Worm (Caenorhabditis elegans): Measurements from ENCODE around the gene znf-598.

ce11 chrII:7037659-7038342 is 12.2 kb downstream of the znf-598 start, which contains the start of gene cin-4:
- TF ChIP-seq elt-2 (tag; optimal IDR thresholded peaks at IDR 0.05): no peak
- no peak for TF ChIP-seq fkh-10 (GFP tag; optimal IDR thresholded peaks at IDR 0.05)
- TF ChIP-seq F13H6.1 (tag; optimal IDR thresholded peaks at IDR 0.05): no peak
- TF ChIP-seq unc-86 (tag; optimal IDR thresholded peaks at IDR 0.05): no peak
- no peak for TF ChIP-seq pqm-1 (tag; optimal IDR thresholded peaks at IDR 0.05)
- TF ChIP-seq ceh-6 (GFP tag; optimal IDR thresholded peaks at IDR 0.05): no peak
- TF ChIP-seq dmd-4 (tag; optimal IDR thresholded peaks at IDR 0.05; ENCODE audit: borderline replicate concordance): no peak
- TF ChIP-seq rnt-1 (tag; optimal IDR thresholded peaks at IDR 0.05): no peak
- TF ChIP-seq pag-3 (tag; optimal IDR thresholded peaks at IDR 0.05; ENCODE audit: borderline replicate concordance): no peak
- TF ChIP-seq che-1 (tag; optimal IDR thresholded peaks at IDR 0.05): no peak

All from whole organism, late embryonic.